Fruit fly (Drosophila melanogaster) whole organism, embryonic: Measurements from ENCODE around the gene CAH9.

Experiments
- Atf-2 ChIP-seq: fragments of 200-800 bp; sonication (Bioruptor generic); optimal IDR thresholded peaks from 2 replicates; lab custom pipeline; 2016; ENCODE audit warnings: missing biosample characterization, missing genetic modification characterization
- Blimp-1 ChIP-seq: fragments of 200-800 bp; sonication (Bioruptor generic); optimal IDR thresholded peaks from 3 replicates; lab custom pipeline; 2018; ENCODE audit warnings: missing biosample characterization, missing genetic modification characterization, mild to moderate bottlenecking, moderate library complexity, missing genetic modification reagents
- CG11085 ChIP-seq: fragments of 200-800 bp; sonication (Bioruptor generic); IDR thresholded peaks from 2 replicates; pipeline ENCODE4 v1.3.6; 2022; ENCODE audit warnings: missing biosample characterization, missing genetic modification characterization
- CG11695 ChIP-seq: fragments of 200-800 bp; sonication (Bioruptor generic); IDR thresholded peaks from 3 replicates; pipeline ENCODE4 v1.3.6; 2022; ENCODE audit warnings: missing biosample characterization, missing genetic modification characterization
- CG12071 ChIP-seq: fragments of 200-800 bp; sonication (Bioruptor generic); optimal IDR thresholded peaks from 3 replicates; lab custom pipeline; 2018; ENCODE audit warnings: missing biosample characterization, mild to moderate bottlenecking, missing genetic modification characterization
- CG1233 ChIP-seq: fragments of 200-800 bp; sonication (Bioruptor generic); optimal IDR thresholded peaks from 4 replicates; lab custom pipeline; 2018; ENCODE audit warnings: missing biosample characterization, mild to moderate bottlenecking, missing genetic modification characterization
- CG13894 ChIP-seq: fragments of 200-800 bp; sonication (Bioruptor generic); optimal IDR thresholded peaks from 3 replicates; lab custom pipeline; 2018; ENCODE audit warnings: missing biosample characterization, mild to moderate bottlenecking, missing genetic modification characterization, moderate library complexity
- CG14441 ChIP-seq: fragments of 200-800 bp; sonication (Bioruptor generic); IDR thresholded peaks from 2 replicates; pipeline ENCODE4 v1.3.6; 2022; ENCODE audit warnings: missing biosample characterization, missing genetic modification characterization
- CG14965 ChIP-seq: fragments of 200-800 bp; sonication (Bioruptor generic); optimal IDR thresholded peaks from 2 replicates; lab custom pipeline; 2016; ENCODE audit warnings: missing biosample characterization, missing genetic modification characterization, borderline replicate concordance
- CG15479 ChIP-seq: fragments of 200-800 bp; sonication (Bioruptor generic); optimal IDR thresholded peaks from 3 replicates; lab custom pipeline; 2019; ENCODE audit warnings: missing biosample characterization, mild to moderate bottlenecking, missing genetic modification characterization, moderate library complexity
- CG16815 ChIP-seq: fragments of 200-800 bp; sonication (Bioruptor generic); optimal IDR thresholded peaks from 3 replicates; lab custom pipeline; 2017; ENCODE audit warnings: missing biosample characterization, mild to moderate bottlenecking, missing genetic modification characterization
- CG17385 ChIP-seq: fragments of 200-800 bp; sonication (Bioruptor generic); optimal IDR thresholded peaks from 3 replicates; lab custom pipeline; 2018; ENCODE audit warnings: missing biosample characterization, mild to moderate bottlenecking, missing genetic modification characterization
- CG18011 ChIP-seq: fragments of 200-800 bp; sonication (Bioruptor generic); optimal IDR thresholded peaks from 2 replicates; lab custom pipeline; 2017; ENCODE audit warnings: missing biosample characterization, missing genetic modification characterization, mild to moderate bottlenecking, moderate library complexity, missing genotype
- CG18599 ChIP-seq: fragments of 200-800 bp; sonication (Bioruptor generic); optimal IDR thresholded peaks from 3 replicates; lab custom pipeline; 2017; ENCODE audit warnings: missing biosample characterization, missing genetic modification characterization, mild to moderate bottlenecking, moderate library complexity, missing genetic modification reagents
- CG33557 ChIP-seq: fragments of 200-800 bp; sonication (Bioruptor generic); optimal IDR thresholded peaks from 2 replicates; lab custom pipeline; 2019; ENCODE audit warnings: missing biosample characterization, mild to moderate bottlenecking, missing genetic modification characterization, moderate library complexity
- CG3407 ChIP-seq: fragments of 200-800 bp; sonication (Bioruptor generic); optimal IDR thresholded peaks from 2 replicates; lab custom pipeline; 2018; ENCODE audit warnings: missing biosample characterization, mild to moderate bottlenecking, missing genetic modification characterization
- CG4707 ChIP-seq: fragments of 200-800 bp; sonication (Bioruptor generic); optimal IDR thresholded peaks from 2 replicates; lab custom pipeline; 2018; ENCODE audit warnings: missing biosample characterization, mild to moderate bottlenecking, missing genetic modification characterization, moderate library complexity
- CG7839 ChIP-seq: fragments of 200-800 bp; sonication (Bioruptor generic); optimal IDR thresholded peaks from 3 replicates; lab custom pipeline; 2018; ENCODE audit warnings: missing biosample characterization, mild to moderate bottlenecking, missing genetic modification characterization, moderate library complexity
- ERR ChIP-seq: fragments of 200-800 bp; sonication (Bioruptor generic); optimal IDR thresholded peaks from 2 replicates; lab custom pipeline; 2016; ENCODE audit warnings: missing biosample characterization, missing genetic modification characterization
- Hr3 ChIP-seq: fragments of 200-800 bp; sonication (Bioruptor generic); optimal IDR thresholded peaks from 3 replicates; lab custom pipeline; 2016; ENCODE audit warnings: missing biosample characterization, missing genetic modification characterization
- MTF-1 ChIP-seq: fragments of 200-800 bp; sonication (Bioruptor generic); optimal IDR thresholded peaks from 2 replicates; lab custom pipeline; 2018; ENCODE audit warnings: missing biosample characterization, mild to moderate bottlenecking, missing genetic modification characterization, borderline replicate concordance
- Mes4 ChIP-seq: fragments of 200-800 bp; sonication (Bioruptor generic); optimal IDR thresholded peaks from 2 replicates; lab custom pipeline; 2016; ENCODE audit warnings: missing biosample characterization, missing genetic modification characterization
- NC2α ChIP-seq: fragments of 200-800 bp; sonication (Bioruptor generic); optimal IDR thresholded peaks from 2 replicates; lab custom pipeline; 2016; ENCODE audit warnings: missing biosample characterization, missing genetic modification characterization
- Nf-YC ChIP-seq: fragments of 200-800 bp; optimal IDR thresholded peaks from 3 replicates; lab custom pipeline; 2019; ENCODE audit warnings: missing biosample characterization, mild to moderate bottlenecking, missing genetic modification characterization, moderate library complexity
- Oli ChIP-seq: fragments of 200-800 bp; sonication (Bioruptor generic); optimal IDR thresholded peaks from 2 replicates; lab custom pipeline; 2018; ENCODE audit warnings: missing biosample characterization, mild to moderate bottlenecking, missing genetic modification characterization, moderate library complexity
- Opbp ChIP-seq: fragments of 200-800 bp; sonication (Bioruptor generic); IDR thresholded peaks from 3 replicates; pipeline ENCODE4 v1.3.6; 2022; ENCODE audit warnings: missing biosample characterization, missing genetic modification characterization; ENCODE audit not compliant: partially characterized antibody
- Sox102F ChIP-seq: fragments of 200-800 bp; sonication (Bioruptor generic); optimal IDR thresholded peaks from 2 replicates; lab custom pipeline; 2018; ENCODE audit warnings: missing biosample characterization, mild to moderate bottlenecking, missing genetic modification characterization, moderate library complexity
- Spps ChIP-seq: fragments of 200-800 bp; sonication (Bioruptor generic); optimal IDR thresholded peaks from 2 replicates; lab custom pipeline; 2018; ENCODE audit warnings: missing biosample characterization, mild to moderate bottlenecking, missing genetic modification characterization
- abd-A ChIP-seq: fragments of 200-800 bp; sonication (Bioruptor generic); optimal IDR thresholded peaks from 3 replicates; lab custom pipeline; 2019; ENCODE audit warnings: missing biosample characterization, mild to moderate bottlenecking, missing genetic modification characterization, moderate library complexity
- al ChIP-seq: fragments of 200-800 bp; sonication (Bioruptor generic); IDR thresholded peaks from 2 replicates; pipeline ENCODE4 v1.3.6; 2022; ENCODE audit warnings: missing biosample characterization, missing genetic modification characterization
- amos ChIP-seq: fragments of 200-800 bp; sonication (Bioruptor generic); IDR thresholded peaks from 2 replicates; pipeline ENCODE4 v1.3.6; 2022; ENCODE audit warnings: missing biosample characterization, missing genetic modification characterization; ENCODE audit not compliant: partially characterized antibody
- aop ChIP-seq: fragments of 200-800 bp; sonication (Bioruptor generic); IDR thresholded peaks from 2 replicates; pipeline ENCODE4 v1.3.6; 2022; ENCODE audit warnings: missing biosample characterization, missing genetic modification characterization
- ato ChIP-seq: fragments of 200-800 bp; sonication (Bioruptor generic); IDR thresholded peaks from 2 replicates; pipeline ENCODE4 v1.3.6; 2022; ENCODE audit warnings: missing biosample characterization, missing genetic modification characterization; ENCODE audit not compliant: partially characterized antibody
- caup ChIP-seq: fragments of 200-800 bp; sonication (Bioruptor generic); optimal IDR thresholded peaks from 3 replicates; lab custom pipeline; 2017; ENCODE audit warnings: missing biosample characterization, mild to moderate bottlenecking, missing genetic modification characterization, moderate library complexity; ENCODE audit not compliant: severe bottlenecking
- chn ChIP-seq: fragments of 200-800 bp; sonication (Bioruptor generic); optimal IDR thresholded peaks from 2 replicates; lab custom pipeline; 2016; ENCODE audit warnings: missing biosample characterization, missing genetic modification characterization
- ci ChIP-seq: fragments of 200-800 bp; sonication (Bioruptor generic); IDR thresholded peaks from 3 replicates; pipeline ENCODE4 v1.3.6; 2022; ENCODE audit warnings: missing biosample characterization, missing genetic modification characterization
- croc ChIP-seq: fragments of 200-800 bp; sonication (Bioruptor generic); conservative IDR thresholded peaks from 3 replicates; pipeline ENCODE4 v1.3.6; 2022; ENCODE audit warnings: missing biosample characterization, missing genetic modification characterization
- dati ChIP-seq: fragments of 200-800 bp; sonication (Bioruptor generic); IDR thresholded peaks from 2 replicates; pipeline ENCODE4 v1.3.6; 2022; ENCODE audit warnings: missing biosample characterization, missing genetic modification characterization
- jing ChIP-seq: fragments of 200-800 bp; sonication (Bioruptor generic); optimal IDR thresholded peaks from 2 replicates; lab custom pipeline; 2018; ENCODE audit warnings: missing biosample characterization, mild to moderate bottlenecking, missing genetic modification characterization
- lola ChIP-seq, 3 experiments: fragments of >200 bp in 2 of 3; fragments of 200-800 bp in 1 of 3; sonication (Bioruptor generic) in 1 of 3; optimal IDR thresholded peaks; 2 replicates each; lab custom pipeline; 2017 to 2019; ENCODE audit warnings: missing biosample characterization in 3 of 3, missing genetic modification characterization in 3 of 3, mild to moderate bottlenecking in 1 of 3, moderate library complexity in 1 of 3
- nerfin-2 ChIP-seq: fragments of 200-800 bp; sonication (Bioruptor generic); IDR thresholded peaks from 2 replicates; pipeline ENCODE4 v1.3.6; 2022; ENCODE audit warnings: missing biosample characterization, missing genetic modification characterization; ENCODE audit not compliant: partially characterized antibody
- pfk ChIP-seq: fragments of 200-800 bp; sonication (Bioruptor generic); optimal IDR thresholded peaks from 2 replicates; lab custom pipeline; 2018; ENCODE audit warnings: missing biosample characterization, mild to moderate bottlenecking, missing genetic modification characterization, moderate library complexity
- prd ChIP-seq, 3 experiments: fragments of >200 bp in 2 of 3; fragments of 200-800 bp in 1 of 3; sonication (Bioruptor generic) in 1 of 3; optimal IDR thresholded peaks in 2 of 3; IDR thresholded peaks in 1 of 3; 2 replicates in 2 of 3; 3 replicates in 1 of 3; pipeline versions ENCODE4 v1.3.6 to Lab custom; 2017 to 2022; ENCODE audit warnings: missing biosample characterization in 1 of 3, missing genetic modification characterization in 1 of 3
- sob ChIP-seq: fragments of 200-800 bp; sonication (Bioruptor generic); IDR thresholded peaks from 2 replicates; pipeline ENCODE4 v1.3.6; 2022; ENCODE audit warnings: missing biosample characterization, missing genetic modification characterization
- sr ChIP-seq: fragments of 200-800 bp; sonication (Bioruptor generic); IDR thresholded peaks from 3 replicates; pipeline ENCODE4 v1.3.6; 2022; ENCODE audit warnings: missing biosample characterization, missing genetic modification characterization
- tll ChIP-seq, 2 experiments: fragments of 200-800 bp in 1 of 2; fragments of >200 bp in 1 of 2; sonication (Bioruptor generic) in 1 of 2; optimal IDR thresholded peaks; 2 replicates each; lab custom pipeline; 2017 to 2019; ENCODE audit warnings: missing biosample characterization in 2 of 2, missing genetic modification characterization in 2 of 2, mild to moderate bottlenecking in 1 of 2, moderate library complexity in 1 of 2
- tx ChIP-seq: fragments of 200-800 bp; sonication (Bioruptor generic); optimal IDR thresholded peaks from 2 replicates; lab custom pipeline; 2016; ENCODE audit warnings: missing biosample characterization, missing genetic modification characterization
- wek ChIP-seq: fragments of 200-800 bp; sonication (Bioruptor generic); optimal IDR thresholded peaks from 3 replicates; lab custom pipeline; 2018; ENCODE audit warnings: missing biosample characterization, mild to moderate bottlenecking, missing genetic modification characterization, moderate library complexity
- yki ChIP-seq: fragments of >200 bp; optimal IDR thresholded peaks from 3 replicates; lab custom pipeline; 2018

The CAH9 gene

dm6 chr3R:27067362-27067761 is 38.6 kb downstream of the CAH9 start (continued):
- TF ChIP-seq wek (GFP tag; lab: Kevin White, UChicago) = peak; percentile 9
- TF ChIP-seq CG33557 (GFP tag; lab: Kevin White, UChicago) = no peak
- no peak for TF ChIP-seq Oli
- TF ChIP-seq al = no peak
- no peak for TF ChIP-seq CG11085 (GFP tag; lab: Robert Waterston, UW)
- no peak for TF ChIP-seq chn
- peak; percentile 78 for TF ChIP-seq CG13894 (tag; lab: Kevin White, UChicago)
- no peak for TF ChIP-seq ato
- TF ChIP-seq CG17385 (GFP tag; lab: Kevin White, UChicago) = peak; percentile 7
- peak; percentile 10 for TF ChIP-seq Sox102F (GFP tag; lab: Kevin White, UChicago)
- TF ChIP-seq CG11695 = no peak
- TF ChIP-seq ERR (GFP tag; lab: Kevin White, UChicago) = no peak
- TF ChIP-seq CG1233 (GFP tag; lab: Kevin White, UChicago) = peak; percentile 3
- no peak for TF ChIP-seq CG15479 (GFP tag; lab: Kevin White, UChicago)
- TF ChIP-seq nerfin-2 (GFP tag; lab: Robert Waterston, UW) = no peak
- no peak for TF ChIP-seq CG4707
- no peak for TF ChIP-seq lola (GFP tag; optimal IDR thresholded peaks at IDR 0.05; lab: Kevin White, UChicago)
- TF ChIP-seq aop (GFP tag; lab: Robert Waterston, UW) = no peak
- no peak for TF ChIP-seq croc (GFP tag; lab: Robert Waterston, UW)
- no peak for TF ChIP-seq jing (GFP tag; lab: Kevin White, UChicago)
- no peak for TF ChIP-seq Opbp
- TF ChIP-seq Nf-YC (tag; lab: Kevin White, UChicago) = no peak
- 0 out of 3 replicates have a peak, but pooled peaks have one; percentile 56 for TF ChIP-seq ci (GFP tag; lab: Robert Waterston, UW)
- TF ChIP-seq prd (optimal IDR thresholded peaks at IDR 0.05; lab: Kevin White, UChicago) = no peak
- no peak for TF ChIP-seq prd (GFP tag; IDR thresholded peaks at IDR 0.05; lab: Robert Waterston, UW)
- TF ChIP-seq Spps (tag; lab: Kevin White, UChicago) = no peak
- TF ChIP-seq tll (GFP tag; optimal IDR thresholded peaks at IDR 0.05; lab: Kevin White, UChicago) = no peak
- no peak for TF ChIP-seq CG7839 (tag; lab: Kevin White, UChicago)
- peak; percentile 24 for TF ChIP-seq CG12071
- no peak for TF ChIP-seq MTF-1
- no peak for TF ChIP-seq caup (GFP tag; lab: Kevin White, UChicago)
- TF ChIP-seq CG18011 (GFP tag; lab: Kevin White, UChicago) = no peak
- no peak for TF ChIP-seq CG3407 (GFP tag; lab: Kevin White, UChicago)
- TF ChIP-seq NC2α (GFP tag; lab: Kevin White, UChicago) = no peak
- TF ChIP-seq dati = no peak
- no peak for TF ChIP-seq yki (lab: Kevin White, UChicago)
- TF ChIP-seq pfk = no peak
- TF ChIP-seq Hr3 (GFP tag; lab: Kevin White, UChicago) = no peak
- TF ChIP-seq abd-A (tag; lab: Kevin White, UChicago) = no peak
- no peak for TF ChIP-seq CG16815 (GFP tag; lab: Kevin White, UChicago)
- TF ChIP-seq CG14965 = no peak
- TF ChIP-seq CG18599 (GFP tag; lab: Kevin White, UChicago) = peak; percentile 59
- no peak for TF ChIP-seq tx
- TF ChIP-seq sob (GFP tag; lab: Robert Waterston, UW) = no peak
- TF ChIP-seq Atf-2 (GFP tag; lab: Kevin White, UChicago) = no peak
- TF ChIP-seq amos (GFP tag; lab: Robert Waterston, UW) = no peak
- TF ChIP-seq Mes4 (GFP tag; lab: Kevin White, UChicago) = no peak
- TF ChIP-seq sr (GFP tag; lab: Robert Waterston, UW) = no peak
- peak; percentile 25 for TF ChIP-seq Blimp-1 (GFP tag; lab: Kevin White, UChicago)
- TF ChIP-seq CG14441 = no peak
